Fruit fly (Drosophila melanogaster) whole organism, pupa: ENCODE data around the gene Ostgamma.

Experiments used
- CG12605 ChIP-seq: fragments of 200-800 bp; sonication (Bioruptor generic); IDR thresholded peaks from 2 replicates; pipeline ENCODE4 v1.3.6; 2022; ENCODE audit warnings: missing biosample characterization, missing genetic modification characterization
- CG15710 ChIP-seq: fragments of 200-800 bp; sonication (Bioruptor generic); optimal IDR thresholded peaks from 2 replicates; lab custom pipeline; 2018; ENCODE audit warnings: missing biosample characterization, mild to moderate bottlenecking, missing genetic modification characterization, moderate library complexity
- CG34367 ChIP-seq: fragments of 200-800 bp; sonication (Bioruptor generic); optimal IDR thresholded peaks from 2 replicates; lab custom pipeline; 2018; ENCODE audit warnings: missing biosample characterization, mild to moderate bottlenecking, missing genetic modification characterization
- CG8301 ChIP-seq: fragments of 200-800 bp; sonication (Bioruptor generic); optimal IDR thresholded peaks from 2 replicates; lab custom pipeline; 2018; ENCODE audit warnings: missing biosample characterization, mild to moderate bottlenecking, missing genetic modification characterization
- Snoo ChIP-seq: fragments of 200-800 bp; sonication (Bioruptor generic); optimal IDR thresholded peaks from 3 replicates; lab custom pipeline; 2017; ENCODE audit warnings: missing biosample characterization, mild to moderate bottlenecking, missing genetic modification characterization, inconsistent platforms
- fd96Ca ChIP-seq: fragments of 200-800 bp; sonication (Bioruptor generic); IDR thresholded peaks from 3 replicates; pipeline ENCODE4 v1.3.6; 2022; ENCODE audit warnings: missing biosample characterization, missing genetic modification characterization

dm6 chr2L:8266145-8266544 is 41.8 kb downstream of the Ostgamma start:
- TF ChIP-seq CG8301 (tag; lab: Kevin White, UChicago) (peak; percentile 79), CG15710 (tag; lab: Kevin White, UChicago) (peak; percentile 89), CG12605 (GFP tag; lab: Robert Waterston, UW) (peak; percentile 77), fd96Ca (GFP tag; lab: Robert Waterston, UW) (no peak), CG34367 (tag; lab: Kevin White, UChicago) (peak; percentile 70), Snoo (tag; lab: Kevin White, UChicago) (peak; percentile 34)
